Worm (Caenorhabditis elegans) whole organism, L4/young adult: ENCODE measurements around the gene F21H7.3.

Experiments used
- W03F9.2 ChIP-seq: fragments of 150-350 bp; optimal IDR thresholded peaks from 2 replicates; lab custom pipeline; 2014; ENCODE audit warnings: missing biosample characterization, missing genetic modification characterization
- dao-5 ChIP-seq: sonication (generic microtip); optimal IDR thresholded peaks from 2 replicates; lab custom pipeline; 2016; ENCODE audit warnings: missing genotype, missing genetic modification characterization, moderate library complexity, missing compliant biosample characterization
- him-1 ChIP-seq: sonication (generic microtip); optimal IDR thresholded peaks from 2 replicates; lab custom pipeline; 2016; ENCODE audit warnings: missing genotype, missing genetic modification reagents, missing genetic modification characterization, missing compliant biosample characterization

- TF ChIP-seq him-1 (tag; lab: Kevin White, UChicago): no peak
- no peak for TF ChIP-seq W03F9.2 (tag; lab: Kevin White, UChicago)
- no peak for TF ChIP-seq dao-5 (tag; lab: Kevin White, UChicago)
Measured at ce11 chrV:16229439-16229838, 5.6 kb downstream of the F21H7.3 start.
